Fruit fly (Drosophila melanogaster): ENCODE results near the gene RpS3A.

- TF ChIP-seq Myc (optimal IDR thresholded peaks at IDR 0.05), result no peak
- TF ChIP-seq h (optimal IDR thresholded peaks at IDR 0.05), result no peak
- TF ChIP-seq Sin3A (optimal IDR thresholded peaks at IDR 0.05), result no peak
- no peak for TF ChIP-seq insv (optimal IDR thresholded peaks at IDR 0.05)
- no peak for TF ChIP-seq ttk (optimal IDR thresholded peaks at IDR 0.05)
- TF ChIP-seq psq (optimal IDR thresholded peaks at IDR 0.05), result no peak
Observed at dm6 chr4:46942-47527, 20.0 kb downstream of the RpS3A start.
